1 fruit fly cellular context compared by ENCODE assay signal in genomic region chr3R:23958091-23958838, dm6.
A peak's percentile ranks its signal among the peaks of the same experiment; 100 is the strongest.
TF ChIP-seq lines count a peak whose summit lies in the region.

Gene GluProRS (minus strand): TSS chr3R:23958391.
Gene AP-1sigma (plus strand): TSS chr3R:23958651.

TF ChIP-seq in whole organism, embryonic, 481 proteins besides CTCF, POLR2A, EP300 and RAD21 (continued from another document and continues in another):
- TF ChIP-seq tin (GFP tag; optimal IDR thresholded peaks at IDR 0.05; lab: Kevin White, UChicago), result peak; percentile 94
- peak; percentile 94 for TF ChIP-seq Atf6 (GFP tag; IDR thresholded peaks at IDR 0.05; lab: Robert Waterston, UW)
- peak; percentile 95 for TF ChIP-seq CG34224 (GFP tag; IDR thresholded peaks at IDR 0.05; lab: Robert Waterston, UW; ENCODE audit: partially characterized antibody)
- peak; percentile 46 for TF ChIP-seq Myb (GFP tag; optimal IDR thresholded peaks at IDR 0.05; lab: Kevin White, UChicago)
- peak; percentile 86 for TF ChIP-seq B-H2 (GFP tag; optimal IDR thresholded peaks at IDR 0.05; lab: Kevin White, UChicago)
- peak; percentile 85 for TF ChIP-seq CG4328 (GFP tag; optimal IDR thresholded peaks at IDR 0.05; lab: Kevin White, UChicago)
- peak; percentile 68 for TF ChIP-seq Asciz (GFP tag; optimal IDR thresholded peaks at IDR 0.05; lab: Kevin White, UChicago)
- TF ChIP-seq CG30403 (GFP tag; optimal IDR thresholded peaks at IDR 0.05; lab: Kevin White, UChicago), result peak; percentile 97
- peak; percentile 92 for TF ChIP-seq Chrac-16 (GFP tag; optimal IDR thresholded peaks at IDR 0.05; lab: Kevin White, UChicago)
- peak; percentile 95 for TF ChIP-seq lilli (GFP tag; optimal IDR thresholded peaks at IDR 0.05; lab: Kevin White, UChicago)
- TF ChIP-seq bowl (GFP tag; IDR thresholded peaks at IDR 0.05; lab: Robert Waterston, UW), result peak; percentile 67
- peak; percentile 67 for TF ChIP-seq CG18011 (GFP tag; optimal IDR thresholded peaks at IDR 0.05; lab: Kevin White, UChicago)
- TF ChIP-seq Mes4 (GFP tag; optimal IDR thresholded peaks at IDR 0.05; lab: Kevin White, UChicago), result peak; percentile 62
- peak; percentile 59 for TF ChIP-seq schlank (tag; optimal IDR thresholded peaks at IDR 0.05; lab: Kevin White, UChicago)
- no peak for TF ChIP-seq lov (optimal IDR thresholded peaks at IDR 0.05; lab: Kevin White, UChicago)
- peak; percentile 86; the same call in 2 of the 3 replicates for TF ChIP-seq lov (GFP tag; IDR thresholded peaks at IDR 0.05; lab: Robert Waterston, UW)
- TF ChIP-seq eyg (GFP tag; optimal IDR thresholded peaks at IDR 0.05; lab: Kevin White, UChicago), result peak; percentile 48
- TF ChIP-seq mld (GFP tag; IDR thresholded peaks at IDR 0.05; lab: Robert Waterston, UW; ENCODE audit: partially characterized antibody), result peak; percentile 86; the same call in 2 of the 3 replicates
- no peak for TF ChIP-seq hth (optimal IDR thresholded peaks at IDR 0.05; lab: Kevin White, UChicago)
- no peak for TF ChIP-seq CG10147 (GFP tag; optimal IDR thresholded peaks at IDR 0.05; lab: Kevin White, UChicago)
- TF ChIP-seq amos (GFP tag; IDR thresholded peaks at IDR 0.05; lab: Robert Waterston, UW; ENCODE audit: partially characterized antibody), result peak; percentile 92
- TF ChIP-seq CG13296 (GFP tag; optimal IDR thresholded peaks at IDR 0.05; lab: Kevin White, UChicago), result peak; percentile 84
- TF ChIP-seq crol (GFP tag; IDR thresholded peaks at IDR 0.05; lab: Robert Waterston, UW), result peak; percentile 66
- TF ChIP-seq rib (GFP tag; IDR thresholded peaks at IDR 0.05; lab: Robert Waterston, UW), result peak; percentile 92
- peak; percentile 88 for TF ChIP-seq gt (GFP tag; IDR thresholded peaks at IDR 0.05; lab: Robert Waterston, UW)
- TF ChIP-seq CG4282 (GFP tag; optimal IDR thresholded peaks at IDR 0.05; lab: Kevin White, UChicago), result peak; percentile 63
- peak; percentile 87 for TF ChIP-seq Poxn (GFP tag; IDR thresholded peaks at IDR 0.05; lab: Robert Waterston, UW)
- peak; percentile 91 for TF ChIP-seq CG13424 (tag; optimal IDR thresholded peaks at IDR 0.05; lab: Kevin White, UChicago)
- peak; percentile 84 for TF ChIP-seq fd3F (GFP tag; optimal IDR thresholded peaks at IDR 0.05; lab: Kevin White, UChicago)
- peak; percentile 56 for TF ChIP-seq CG10274 (GFP tag; optimal IDR thresholded peaks at IDR 0.05; lab: Kevin White, UChicago)
- TF ChIP-seq CG12071 (GFP tag; optimal IDR thresholded peaks at IDR 0.05; lab: Kevin White, UChicago), result peak; percentile 66
- peak; percentile 65 for TF ChIP-seq Deaf1 (tag; optimal IDR thresholded peaks at IDR 0.05; lab: Kevin White, UChicago)
- TF ChIP-seq CG11085 (GFP tag; IDR thresholded peaks at IDR 0.05; lab: Robert Waterston, UW), result peak; percentile 95
- TF ChIP-seq zfh1 (GFP tag; IDR thresholded peaks at IDR 0.05; lab: Robert Waterston, UW), result peak; percentile 97
- TF ChIP-seq CG5245 (GFP tag; optimal IDR thresholded peaks at IDR 0.05; lab: Kevin White, UChicago), result peak; percentile 92
- no peak; the same call in none of the 3 replicates for TF ChIP-seq CG17361 (GFP tag; IDR thresholded peaks at IDR 0.05; lab: Robert Waterston, UW)
- TF ChIP-seq hkb (optimal IDR thresholded peaks at IDR 0.05; lab: Kevin White, UChicago), result peak; percentile 16
- TF ChIP-seq hkb (GFP tag; IDR thresholded peaks at IDR 0.05; lab: Robert Waterston, UW), result peak; percentile 93
- TF ChIP-seq CG12391 (tag; optimal IDR thresholded peaks at IDR 0.05; lab: Kevin White, UChicago), result peak; percentile 93
- peak; percentile 67 for TF ChIP-seq CrebB (tag; optimal IDR thresholded peaks at IDR 0.05; lab: Kevin White, UChicago)
- TF ChIP-seq knrl (GFP tag; IDR thresholded peaks at IDR 0.05; lab: Robert Waterston, UW; ENCODE audit: partially characterized antibody), result peak; percentile 97
- peak; percentile 53 for TF ChIP-seq CG10565 (GFP tag; optimal IDR thresholded peaks at IDR 0.05; lab: Kevin White, UChicago)
- peak; percentile 75 for TF ChIP-seq nerfin-1 (tag; optimal IDR thresholded peaks at IDR 0.05; lab: Kevin White, UChicago)
- peak; percentile 89; the same call in 1 of the 2 replicates for TF ChIP-seq CG32767 (GFP tag; IDR thresholded peaks at IDR 0.05; lab: Robert Waterston, UW)
- peak; percentile 93 for TF ChIP-seq Doc3 (GFP tag; IDR thresholded peaks at IDR 0.05; lab: Robert Waterston, UW; ENCODE audit: partially characterized antibody)
- TF ChIP-seq CG13775 (GFP tag; optimal IDR thresholded peaks at IDR 0.05; lab: Kevin White, UChicago), result peak; percentile 93
- peak; percentile 90 for TF ChIP-seq gsb (GFP tag; IDR thresholded peaks at IDR 0.05; lab: Robert Waterston, UW)
- TF ChIP-seq scrt (GFP tag; optimal IDR thresholded peaks at IDR 0.05; lab: Kevin White, UChicago), result peak; percentile 77
- TF ChIP-seq Hmr (GFP tag; optimal IDR thresholded peaks at IDR 0.05; lab: Kevin White, UChicago), result peak; percentile 86
- TF ChIP-seq dpn (GFP tag; optimal IDR thresholded peaks at IDR 0.05; lab: Kevin White, UChicago), result peak; percentile 89 to 94
- no peak for TF ChIP-seq TFAM (GFP tag; optimal IDR thresholded peaks at IDR 0.05; lab: Kevin White, UChicago)
- peak; percentile 14 for TF ChIP-seq Dp (GFP tag; optimal IDR thresholded peaks at IDR 0.05; lab: Kevin White, UChicago)
- TF ChIP-seq pnt (GFP tag; optimal IDR thresholded peaks at IDR 0.05; lab: Kevin White, UChicago), result peak; percentile 88
- peak; percentile 49 for TF ChIP-seq CG6765 (GFP tag; optimal IDR thresholded peaks at IDR 0.05; lab: Kevin White, UChicago)
- TF ChIP-seq gsb-n (tag; optimal IDR thresholded peaks at IDR 0.05; lab: Kevin White, UChicago), result peak; percentile 87
- peak; percentile 87 for TF ChIP-seq CG15269 (tag; optimal IDR thresholded peaks at IDR 0.05; lab: Kevin White, UChicago)
- TF ChIP-seq gfzf (GFP tag; optimal IDR thresholded peaks at IDR 0.05; lab: Kevin White, UChicago), result no peak
- peak; percentile 87 for TF ChIP-seq Ssrp (tag; optimal IDR thresholded peaks at IDR 0.05; lab: Kevin White, UChicago)
- TF ChIP-seq Nf-YB (GFP tag; optimal IDR thresholded peaks at IDR 0.05; lab: Kevin White, UChicago), result peak; percentile 65
- TF ChIP-seq ap (GFP tag; IDR thresholded peaks at IDR 0.05; lab: Robert Waterston, UW), result peak; percentile 94
- peak; percentile 85; the same call in 1 of the 2 replicates for TF ChIP-seq CG31441 (GFP tag; IDR thresholded peaks at IDR 0.05; lab: Robert Waterston, UW)
- peak; percentile 97 for TF ChIP-seq sisA (GFP tag; IDR thresholded peaks at IDR 0.05; lab: Robert Waterston, UW)
- TF ChIP-seq HmgD (GFP tag; optimal IDR thresholded peaks at IDR 0.05; lab: Kevin White, UChicago), result peak; percentile 85
- TF ChIP-seq NC2α (GFP tag; optimal IDR thresholded peaks at IDR 0.05; lab: Kevin White, UChicago), result peak; percentile 30
- TF ChIP-seq Mrtf (GFP tag; IDR thresholded peaks at IDR 0.05; lab: Robert Waterston, UW), result peak; percentile 95
- peak; percentile 86 for TF ChIP-seq trem (tag; optimal IDR thresholded peaks at IDR 0.05; lab: Kevin White, UChicago)
- TF ChIP-seq CG10462 (GFP tag; optimal IDR thresholded peaks at IDR 0.05; lab: Kevin White, UChicago), result peak; percentile 75
- peak; percentile 82; the same call in 1 of the 2 replicates for TF ChIP-seq ham (GFP tag; IDR thresholded peaks at IDR 0.05; lab: Robert Waterston, UW)
- TF ChIP-seq tap (tag; optimal IDR thresholded peaks at IDR 0.05; lab: Kevin White, UChicago), result peak; percentile 74
- TF ChIP-seq Hr3 (GFP tag; optimal IDR thresholded peaks at IDR 0.05; lab: Kevin White, UChicago), result peak; percentile 93
- peak; percentile 90 for TF ChIP-seq unc-4 (GFP tag; IDR thresholded peaks at IDR 0.05; lab: Robert Waterston, UW; ENCODE audit: partially characterized antibody)
- peak; percentile 88 for TF ChIP-seq CG18764 (GFP tag; optimal IDR thresholded peaks at IDR 0.05; lab: Kevin White, UChicago)
- peak; percentile 90 for TF ChIP-seq CG6791 (GFP tag; IDR thresholded peaks at IDR 0.05; lab: Robert Waterston, UW; ENCODE audit: partially characterized antibody)
- peak; percentile 95 for TF ChIP-seq Aef1 (GFP tag; IDR thresholded peaks at IDR 0.05; lab: Robert Waterston, UW)
- TF ChIP-seq CG3847 (GFP tag; IDR thresholded peaks at IDR 0.05; lab: Robert Waterston, UW), result peak; percentile 96
- peak; percentile 90 for TF ChIP-seq CG1647 (GFP tag; optimal IDR thresholded peaks at IDR 0.05; lab: Kevin White, UChicago)
- peak; percentile 38 for TF ChIP-seq luna (GFP tag; optimal IDR thresholded peaks at IDR 0.05; lab: Kevin White, UChicago)
- peak; percentile 83 for TF ChIP-seq twi (tag; optimal IDR thresholded peaks at IDR 0.05; lab: Kevin White, UChicago)
- TF ChIP-seq CG18599 (GFP tag; optimal IDR thresholded peaks at IDR 0.05; lab: Kevin White, UChicago), result peak; percentile 89
- peak; percentile 94 for TF ChIP-seq al (GFP tag; IDR thresholded peaks at IDR 0.05; lab: Robert Waterston, UW)
- peak; percentile 46 for TF ChIP-seq CG7987 (GFP tag; optimal IDR thresholded peaks at IDR 0.05; lab: Kevin White, UChicago)
- peak; percentile 97 for TF ChIP-seq CG11247 (GFP tag; IDR thresholded peaks at IDR 0.05; lab: Robert Waterston, UW)
- peak; percentile 99 for TF ChIP-seq Sin3A (optimal IDR thresholded peaks at IDR 0.05; lab: Kevin White, UChicago)
- peak; percentile 82 for TF ChIP-seq tup (GFP tag; optimal IDR thresholded peaks at IDR 0.05; lab: Kevin White, UChicago)
- no peak for TF ChIP-seq Hmx (GFP tag; optimal IDR thresholded peaks at IDR 0.05; lab: Kevin White, UChicago)
- TF ChIP-seq Blimp-1 (GFP tag; optimal IDR thresholded peaks at IDR 0.05; lab: Kevin White, UChicago), result peak; percentile 86
- TF ChIP-seq CG18262 (tag; optimal IDR thresholded peaks at IDR 0.05; lab: Kevin White, UChicago), result peak; percentile 87
- TF ChIP-seq disco-r (GFP tag; optimal IDR thresholded peaks at IDR 0.05; lab: Kevin White, UChicago), result peak; percentile 42
- peak; percentile 85 for TF ChIP-seq Dip3 (GFP tag; optimal IDR thresholded peaks at IDR 0.05; lab: Kevin White, UChicago)
- TF ChIP-seq esg (GFP tag; conservative IDR thresholded peaks at IDR 0.05; lab: Robert Waterston, UW), result peak; percentile 95
- peak; percentile 92 for TF ChIP-seq Abd-B (GFP tag; optimal IDR thresholded peaks at IDR 0.05; lab: Kevin White, UChicago)
- peak; percentile 80 for TF ChIP-seq caup (GFP tag; optimal IDR thresholded peaks at IDR 0.05; lab: Kevin White, UChicago; ENCODE audit: severe bottlenecking)
- TF ChIP-seq h (optimal IDR thresholded peaks at IDR 0.05; lab: Kevin White, UChicago), result no peak
- TF ChIP-seq NC2β (GFP tag; optimal IDR thresholded peaks at IDR 0.05; lab: Kevin White, UChicago), result peak; percentile 63
- peak; percentile 94 for TF ChIP-seq ase (GFP tag; IDR thresholded peaks at IDR 0.05; lab: Robert Waterston, UW)
- peak; percentile 92 for TF ChIP-seq bcd (GFP tag; optimal IDR thresholded peaks at IDR 0.05; lab: Kevin White, UChicago)
- TF ChIP-seq gem (tag; optimal IDR thresholded peaks at IDR 0.05; lab: Kevin White, UChicago), result peak; percentile 95
- TF ChIP-seq Meics (GFP tag; optimal IDR thresholded peaks at IDR 0.05; lab: Kevin White, UChicago), result peak; percentile 87
- peak; percentile 91 for TF ChIP-seq fd96Cb (tag; optimal IDR thresholded peaks at IDR 0.05; lab: Kevin White, UChicago)
- peak; percentile 79 for TF ChIP-seq corto (GFP tag; optimal IDR thresholded peaks at IDR 0.05; lab: Kevin White, UChicago)
- peak; percentile 94 for TF ChIP-seq CG9817 (tag; optimal IDR thresholded peaks at IDR 0.05; lab: Kevin White, UChicago)
- TF ChIP-seq NfI (GFP tag; optimal IDR thresholded peaks at IDR 0.05; lab: Kevin White, UChicago), result peak; percentile 88
- peak; percentile 82 for TF ChIP-seq CG10267 (tag; optimal IDR thresholded peaks at IDR 0.05; lab: Kevin White, UChicago)
- TF ChIP-seq CG8478 (optimal IDR thresholded peaks at IDR 0.05; lab: Kevin White, UChicago), result peak; percentile 69
- peak; percentile 91 for TF ChIP-seq CG7357 (GFP tag; IDR thresholded peaks at IDR 0.05; lab: Robert Waterston, UW)
- peak; percentile 84 for TF ChIP-seq dati (GFP tag; IDR thresholded peaks at IDR 0.05; lab: Robert Waterston, UW)
- peak; percentile 98 for TF ChIP-seq vvl (GFP tag; IDR thresholded peaks at IDR 0.05; lab: Robert Waterston, UW)
- TF ChIP-seq CG9797 (GFP tag; optimal IDR thresholded peaks at IDR 0.05; lab: Kevin White, UChicago), result peak; percentile 27
- peak; percentile 94 for TF ChIP-seq CG6175 (GFP tag; IDR thresholded peaks at IDR 0.05; lab: Robert Waterston, UW)
- TF ChIP-seq CG2199 (GFP tag; IDR thresholded peaks at IDR 0.05; lab: Robert Waterston, UW), result peak; percentile 92
- TF ChIP-seq Oli (tag; optimal IDR thresholded peaks at IDR 0.05; lab: Kevin White, UChicago), result peak; percentile 83
- TF ChIP-seq Taf1 (GFP tag; IDR thresholded peaks at IDR 0.05; lab: Robert Waterston, UW), result peak; percentile 89
- peak; percentile 63 for TF ChIP-seq odd (GFP tag; optimal IDR thresholded peaks at IDR 0.05; lab: Kevin White, UChicago)
- peak; percentile 93 for TF ChIP-seq danr (GFP tag; IDR thresholded peaks at IDR 0.05; lab: Robert Waterston, UW)
- peak; percentile 87 for TF ChIP-seq zen (tag; optimal IDR thresholded peaks at IDR 0.05; lab: Kevin White, UChicago)
- peak; percentile 56 for TF ChIP-seq grn (GFP tag; optimal IDR thresholded peaks at IDR 0.05; lab: Kevin White, UChicago)
- no peak for TF ChIP-seq Tbp (GFP tag; optimal IDR thresholded peaks at IDR 0.05; lab: Kevin White, UChicago)
- peak; percentile 98 for TF ChIP-seq bigmax (GFP tag; optimal IDR thresholded peaks at IDR 0.05; lab: Kevin White, UChicago)
- peak; percentile 58 for TF ChIP-seq Hand (GFP tag; optimal IDR thresholded peaks at IDR 0.05; lab: Kevin White, UChicago)
- peak; percentile 48 for TF ChIP-seq CG3163 (GFP tag; optimal IDR thresholded peaks at IDR 0.05; lab: Kevin White, UChicago)
- TF ChIP-seq CG43689 (GFP tag; IDR thresholded peaks at IDR 0.05; lab: Robert Waterston, UW), result peak; percentile 88
- TF ChIP-seq CG18619 (GFP tag; optimal IDR thresholded peaks at IDR 0.05; lab: Kevin White, UChicago), result peak; percentile 83
- peak; percentile 74 for TF ChIP-seq HHEX (GFP tag; optimal IDR thresholded peaks at IDR 0.05; lab: Kevin White, UChicago)
- peak; percentile 96 for TF ChIP-seq CG8765 (GFP tag; IDR thresholded peaks at IDR 0.05; lab: Robert Waterston, UW)
- TF ChIP-seq ewg (GFP tag; optimal IDR thresholded peaks at IDR 0.05; lab: Kevin White, UChicago), result peak; percentile 79
- peak; percentile 92 for TF ChIP-seq CG3726 (GFP tag; IDR thresholded peaks at IDR 0.05; lab: Robert Waterston, UW)
- TF ChIP-seq tx (GFP tag; optimal IDR thresholded peaks at IDR 0.05; lab: Kevin White, UChicago), result peak; percentile 87
- peak; percentile 93 for TF ChIP-seq Bgb (GFP tag; IDR thresholded peaks at IDR 0.05; lab: Robert Waterston, UW; ENCODE audit: partially characterized antibody)
- no peak for TF ChIP-seq sc (optimal IDR thresholded peaks at IDR 0.05; lab: Kevin White, UChicago)
- TF ChIP-seq sc (GFP tag; optimal IDR thresholded peaks at IDR 0.05; lab: Kevin White, UChicago), result peak; percentile 78
